Fruit fly (Drosophila melanogaster): ENCODE data around the gene Tim17b2.

Gene Tim17b2

DNA sequence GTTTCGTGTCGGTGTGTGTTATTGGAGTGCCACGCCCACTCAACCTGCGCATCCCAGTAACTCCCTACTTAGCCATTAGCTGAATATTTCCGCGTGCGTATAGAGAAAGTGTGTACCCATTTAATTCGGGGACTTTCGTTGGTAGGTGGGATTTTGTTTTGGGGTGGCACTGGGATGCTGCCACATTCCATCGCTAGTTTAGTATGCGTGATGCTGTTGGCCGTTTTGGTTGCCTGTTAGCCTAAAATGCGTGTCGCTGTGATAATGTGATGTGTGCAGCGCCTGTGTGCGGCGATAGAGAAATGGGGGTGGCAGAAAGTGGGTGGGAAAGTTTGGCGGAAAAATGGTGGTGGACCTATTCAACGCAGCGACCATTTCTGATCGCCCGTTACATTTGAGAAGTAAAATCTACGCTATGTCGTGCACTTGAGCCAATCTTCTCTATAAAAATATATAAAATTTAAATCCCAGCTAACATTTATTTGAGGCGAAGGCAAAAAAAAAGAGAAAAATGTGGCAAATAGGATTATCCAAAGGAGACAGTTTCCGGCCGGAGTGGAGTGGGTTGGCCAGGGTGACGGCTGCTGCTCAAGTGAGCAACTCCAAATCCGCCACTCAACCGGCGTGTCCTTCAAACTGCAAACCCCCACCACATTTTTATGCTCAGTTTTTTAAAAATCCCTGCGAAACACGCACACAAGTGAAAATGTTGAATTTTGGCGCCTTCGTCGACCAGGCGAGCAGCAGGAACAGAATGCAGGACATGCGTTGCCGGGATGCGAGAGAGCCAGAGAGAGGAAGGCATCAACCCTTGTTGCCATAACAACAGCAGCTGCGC is 7.0 kb downstream of the Tim17b2 start:
- TF ChIP-seq pad (GFP tag; optimal IDR thresholded peaks at IDR 0.05) (no peak), bab1 (GFP tag; optimal IDR thresholded peaks at IDR 0.05) (no peak), cnc (optimal IDR thresholded peaks at IDR 0.05) (no peak), CG11617 (GFP tag; optimal IDR thresholded peaks at IDR 0.05) (no peak), CG7045 (GFP tag; optimal IDR thresholded peaks at IDR 0.05) (no peak), ovo (GFP tag; optimal IDR thresholded peaks at IDR 0.05) (no peak), Crg-1 (GFP tag; optimal IDR thresholded peaks at IDR 0.05) (no peak), Mnt (GFP tag; optimal IDR thresholded peaks at IDR 0.05) (no peak), CG12768 (GFP tag; optimal IDR thresholded peaks at IDR 0.05) (no peak), kay (GFP tag; ENCODE audit: borderline replicate concordance) (no peak), Clk (GFP tag; optimal IDR thresholded peaks at IDR 0.05) (no peak), toe (GFP tag; optimal IDR thresholded peaks at IDR 0.05) (no peak), tj (GFP tag; optimal IDR thresholded peaks at IDR 0.05) (no peak), CG5204 (GFP tag; optimal IDR thresholded peaks at IDR 0.05) (no peak), CG14711 (tag; optimal IDR thresholded peaks at IDR 0.05) (no peak), CG33017 (tag; optimal IDR thresholded peaks at IDR 0.05) (no peak), Hr96 (GFP tag; optimal IDR thresholded peaks at IDR 0.05) (no peak), CG1620 (GFP tag; optimal IDR thresholded peaks at IDR 0.05) (no peak), cic (GFP tag; optimal IDR thresholded peaks at IDR 0.05) (no peak), CG7101 (tag; optimal IDR thresholded peaks at IDR 0.05) (no peak)

- TF ChIP-seq toe (GFP tag; optimal IDR thresholded peaks at IDR 0.05) (no peak), Hr96 (GFP tag; optimal IDR thresholded peaks at IDR 0.05) (no peak), CG14711 (tag; optimal IDR thresholded peaks at IDR 0.05) (no peak), Clk (GFP tag; optimal IDR thresholded peaks at IDR 0.05) (no peak), kay (GFP tag; ENCODE audit: borderline replicate concordance) (no peak), CG11617 (GFP tag; optimal IDR thresholded peaks at IDR 0.05) (no peak), CG12768 (GFP tag; optimal IDR thresholded peaks at IDR 0.05) (no peak), CG7045 (GFP tag; optimal IDR thresholded peaks at IDR 0.05) (no peak), tj (GFP tag; optimal IDR thresholded peaks at IDR 0.05) (no peak), CG1620 (GFP tag; optimal IDR thresholded peaks at IDR 0.05) (no peak), Crg-1 (GFP tag; optimal IDR thresholded peaks at IDR 0.05) (no peak), cic (GFP tag; optimal IDR thresholded peaks at IDR 0.05) (no peak), Mnt (GFP tag; optimal IDR thresholded peaks at IDR 0.05) (no peak), pad (GFP tag; optimal IDR thresholded peaks at IDR 0.05) (no peak), bab1 (GFP tag; optimal IDR thresholded peaks at IDR 0.05) (no peak), CG33017 (tag; optimal IDR thresholded peaks at IDR 0.05) (no peak), CG5204 (GFP tag; optimal IDR thresholded peaks at IDR 0.05) (no peak), cnc (optimal IDR thresholded peaks at IDR 0.05) (no peak), CG7101 (tag; optimal IDR thresholded peaks at IDR 0.05) (no peak)
These were observed 7.6 kb downstream of the Tim17b2 start for dm6 chr2L:15492159-15492541.

DNA sequence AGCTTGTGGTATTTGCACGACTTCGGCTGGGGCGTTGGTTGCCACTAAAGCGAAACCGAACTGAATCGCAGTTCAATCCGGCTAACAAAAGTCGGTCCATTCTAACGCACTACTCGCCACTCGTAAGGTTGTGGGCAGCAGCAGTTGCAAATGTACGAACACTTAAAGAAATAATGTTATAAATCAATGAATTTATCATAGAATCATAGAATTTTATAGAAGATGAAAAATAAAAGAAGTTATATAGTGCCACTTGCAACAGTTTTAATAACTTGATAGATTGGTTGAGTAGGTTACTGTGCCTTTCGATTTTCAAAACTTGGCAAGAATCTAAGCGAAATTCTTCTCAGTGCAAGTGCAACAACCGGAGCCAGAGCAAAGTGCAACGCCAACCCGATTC is 9.1 kb downstream of the Tim17b2 start:
- no peak for TF ChIP-seq CG5204 (GFP tag; optimal IDR thresholded peaks at IDR 0.05)

DNA sequence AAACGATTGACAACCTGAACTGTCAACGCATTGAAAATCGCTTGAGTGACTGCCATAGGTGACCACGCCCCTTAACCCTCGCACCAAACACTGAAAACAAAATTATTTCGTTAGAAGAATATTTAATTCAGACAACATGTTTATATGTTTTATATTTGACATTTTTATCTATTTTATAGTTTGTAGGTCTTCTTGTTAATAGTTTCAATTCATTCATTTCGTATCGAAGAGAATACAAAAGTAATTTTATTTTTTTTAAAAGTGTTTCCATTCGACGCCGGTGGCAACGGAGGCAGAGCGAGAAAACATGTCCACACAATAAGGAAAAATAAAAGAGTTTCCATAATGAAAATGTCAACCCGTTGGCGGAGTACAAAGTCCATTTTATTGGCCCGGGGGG is 11.8 kb downstream of the Tim17b2 start:
- no peak for TF ChIP-seq CG5204 (GFP tag; optimal IDR thresholded peaks at IDR 0.05)
- TF ChIP-seq CG12768 (GFP tag; optimal IDR thresholded peaks at IDR 0.05) = no peak
- TF ChIP-seq bab1 (GFP tag; optimal IDR thresholded peaks at IDR 0.05) = no peak
- no peak for TF ChIP-seq Clk (GFP tag; optimal IDR thresholded peaks at IDR 0.05)
- TF ChIP-seq cnc (optimal IDR thresholded peaks at IDR 0.05) = no peak
- TF ChIP-seq cic (GFP tag; optimal IDR thresholded peaks at IDR 0.05) = no peak
- no peak for TF ChIP-seq CG33017 (tag; optimal IDR thresholded peaks at IDR 0.05)
- TF ChIP-seq Hr96 (GFP tag; optimal IDR thresholded peaks at IDR 0.05) = no peak
- TF ChIP-seq kay (GFP tag; ENCODE audit: borderline replicate concordance) = no peak
- no peak for TF ChIP-seq tj (GFP tag; optimal IDR thresholded peaks at IDR 0.05)
- no peak for TF ChIP-seq Mnt (GFP tag; optimal IDR thresholded peaks at IDR 0.05)
- no peak for TF ChIP-seq ovo (GFP tag; optimal IDR thresholded peaks at IDR 0.05)

- peak; percentile 6 for TF ChIP-seq CG14711 (tag; optimal IDR thresholded peaks at IDR 0.05)
- no peak for TF ChIP-seq CG33017 (tag; optimal IDR thresholded peaks at IDR 0.05)
- peak; percentile 30 for TF ChIP-seq Hr96 (GFP tag; optimal IDR thresholded peaks at IDR 0.05)
- peak; percentile 5 for TF ChIP-seq Clk (GFP tag; optimal IDR thresholded peaks at IDR 0.05)
- peak; percentile 66 for TF ChIP-seq CG1620 (GFP tag; optimal IDR thresholded peaks at IDR 0.05)
- TF ChIP-seq Mnt (GFP tag; optimal IDR thresholded peaks at IDR 0.05) = peak; percentile 18
- TF ChIP-seq CG7101 (tag; optimal IDR thresholded peaks at IDR 0.05) = peak; percentile 64
- TF ChIP-seq Crg-1 (GFP tag; optimal IDR thresholded peaks at IDR 0.05) = peak; percentile 55
- TF ChIP-seq CG12768 (GFP tag; optimal IDR thresholded peaks at IDR 0.05) = peak; percentile 20
- TF ChIP-seq tj (GFP tag; optimal IDR thresholded peaks at IDR 0.05) = peak; percentile 34
- TF ChIP-seq ovo (GFP tag; optimal IDR thresholded peaks at IDR 0.05) = peak; percentile 66
- TF ChIP-seq CG11617 (GFP tag; optimal IDR thresholded peaks at IDR 0.05) = no peak
- peak; percentile 62 for TF ChIP-seq CG7045 (GFP tag; optimal IDR thresholded peaks at IDR 0.05)
- peak; percentile 52 for TF ChIP-seq pad (GFP tag; optimal IDR thresholded peaks at IDR 0.05)
- peak; percentile 19 for TF ChIP-seq cic (GFP tag; optimal IDR thresholded peaks at IDR 0.05)
- peak; percentile 61 for TF ChIP-seq bab1 (GFP tag; optimal IDR thresholded peaks at IDR 0.05)
- no peak for TF ChIP-seq cnc (optimal IDR thresholded peaks at IDR 0.05)
- no peak for TF ChIP-seq kay (GFP tag; ENCODE audit: borderline replicate concordance)
- peak; percentile 63 for TF ChIP-seq CG5204 (GFP tag; optimal IDR thresholded peaks at IDR 0.05)
- TF ChIP-seq toe (GFP tag; optimal IDR thresholded peaks at IDR 0.05) = peak; percentile 65
These were observed 14.6 kb downstream of the Tim17b2 start, which contains the start of gene lace for dm6 chr2L:15498885-15499696. Gene lace (plus strand): TSS chr2L:15499127.
